Fruit fly (Drosophila melanogaster) whole organism, embryonic: ENCODE data around the gene Scgalpha.

Experiments used
- Awh ChIP-seq: fragments of 200-800 bp; sonication (Bioruptor generic); IDR thresholded peaks from 2 replicates; pipeline ENCODE4, ENCODE4 v1.3.6; 2022; ENCODE audit warnings: missing biosample characterization, missing genetic modification characterization
- CG10321 ChIP-seq: fragments of 200-800 bp; sonication (Bioruptor generic); IDR thresholded peaks from 2 replicates; pipeline ENCODE4 v1.3.6; 2022; ENCODE audit warnings: missing biosample characterization, missing genetic modification characterization
- CG10959 ChIP-seq: fragments of 200-800 bp; sonication (Bioruptor generic); IDR thresholded peaks from 2 replicates; pipeline ENCODE4 v1.3.6; 2022; ENCODE audit warnings: missing biosample characterization, missing genetic modification characterization
- CG10979 ChIP-seq: fragments of 200-800 bp; sonication (Bioruptor generic); optimal IDR thresholded peaks from 2 replicates; lab custom pipeline; 2018; ENCODE audit warnings: missing biosample characterization, mild to moderate bottlenecking, missing genetic modification characterization, moderate library complexity
- CG11398 ChIP-seq: fragments of 200-800 bp; sonication (Bioruptor generic); optimal IDR thresholded peaks from 2 replicates; lab custom pipeline; 2016; ENCODE audit warnings: missing biosample characterization, missing genetic modification characterization
- CG12236 ChIP-seq: fragments of 200-800 bp; sonication (Bioruptor generic); optimal IDR thresholded peaks from 2 replicates; lab custom pipeline; 2016; ENCODE audit warnings: missing biosample characterization, missing genetic modification characterization
- CG12659 ChIP-seq: fragments of 200-800 bp; sonication (Bioruptor generic); optimal IDR thresholded peaks from 3 replicates; lab custom pipeline; 2017; ENCODE audit warnings: mild to moderate bottlenecking, missing biosample characterization, missing genetic modification reagents, missing genetic modification characterization
- CG14667 ChIP-seq: fragments of 200-800 bp; sonication (Bioruptor generic); IDR thresholded peaks from 2 replicates; pipeline ENCODE4 v1.3.6; 2022; ENCODE audit warnings: missing biosample characterization, missing genetic modification characterization
- CG17186 ChIP-seq: fragments of 200-800 bp; sonication (Bioruptor generic); optimal IDR thresholded peaks from 3 replicates; lab custom pipeline; 2017; ENCODE audit warnings: missing biosample characterization, missing genetic modification reagents, missing genetic modification characterization
- CG17361 ChIP-seq: fragments of 200-800 bp; sonication (Bioruptor generic); IDR thresholded peaks from 3 replicates; pipeline ENCODE4 v1.3.6; 2022; ENCODE audit warnings: missing biosample characterization, missing genetic modification characterization
- CG30431 ChIP-seq: fragments of 200-800 bp; sonication (Bioruptor generic); optimal IDR thresholded peaks from 2 replicates; lab custom pipeline; 2017; ENCODE audit warnings: missing biosample characterization, missing genetic modification characterization
- CG3281 ChIP-seq: fragments of 200-800 bp; sonication (Bioruptor generic); optimal IDR thresholded peaks from 3 replicates; lab custom pipeline; 2017; ENCODE audit warnings: missing biosample characterization, mild to moderate bottlenecking, missing genetic modification characterization
- CG3847 ChIP-seq: fragments of 200-800 bp; sonication (Bioruptor generic); IDR thresholded peaks from 2 replicates; pipeline ENCODE4 v1.3.6; 2022; ENCODE audit warnings: missing biosample characterization, missing genetic modification characterization
- CG3995 ChIP-seq: fragments of 200-800 bp; sonication (Bioruptor generic); optimal IDR thresholded peaks from 3 replicates; lab custom pipeline; 2016; ENCODE audit warnings: missing biosample characterization, missing genetic modification characterization
- CG4820 ChIP-seq: fragments of 200-800 bp; sonication (Bioruptor generic); optimal IDR thresholded peaks from 3 replicates; lab custom pipeline; 2016; ENCODE audit warnings: missing biosample characterization, missing genetic modification characterization
- CG5953 ChIP-seq: fragments of 200-800 bp; sonication (Bioruptor generic); IDR thresholded peaks from 2 replicates; pipeline ENCODE4 v1.3.6; 2022; ENCODE audit warnings: missing biosample characterization, missing genetic modification characterization
- CG7271 ChIP-seq: fragments of 200-800 bp; sonication (Bioruptor generic); optimal IDR thresholded peaks from 2 replicates; lab custom pipeline; 2018; ENCODE audit warnings: missing biosample characterization, mild to moderate bottlenecking, missing genetic modification characterization, moderate library complexity
- CG8765 ChIP-seq: fragments of 200-800 bp; sonication (Bioruptor generic); IDR thresholded peaks from 2 replicates; pipeline ENCODE4 v1.3.6; 2022; ENCODE audit warnings: missing biosample characterization, missing genetic modification characterization
- CG9437 ChIP-seq: fragments of 200-800 bp; sonication (Bioruptor generic); optimal IDR thresholded peaks from 2 replicates; lab custom pipeline; 2018; ENCODE audit warnings: missing biosample characterization, mild to moderate bottlenecking, missing genetic modification characterization
- D19B ChIP-seq: fragments of 200-800 bp; sonication (Bioruptor generic); optimal IDR thresholded peaks from 2 replicates; lab custom pipeline; 2017; ENCODE audit warnings: missing biosample characterization, mild to moderate bottlenecking, missing genetic modification characterization
- Doc3 ChIP-seq: fragments of 200-800 bp; sonication (Bioruptor generic); IDR thresholded peaks from 3 replicates; pipeline ENCODE4 v1.3.6; 2022; ENCODE audit warnings: missing biosample characterization, missing genetic modification characterization; ENCODE audit not compliant: partially characterized antibody
- Fer2 ChIP-seq: fragments of 200-800 bp; sonication (Bioruptor generic); optimal IDR thresholded peaks from 2 replicates; lab custom pipeline; 2018; ENCODE audit warnings: missing biosample characterization, mild to moderate bottlenecking, missing genetic modification characterization, moderate library complexity
- Gsc ChIP-seq: fragments of 200-800 bp; sonication (Bioruptor generic); IDR thresholded peaks from 2 replicates; pipeline ENCODE4 v1.3.6; 2022; ENCODE audit warnings: missing biosample characterization, missing genetic modification characterization
- Gug ChIP-seq: fragments of 200-800 bp; sonication (Bioruptor generic); IDR thresholded peaks from 4 replicates; pipeline ENCODE4 v1.3.6; 2022; ENCODE audit warnings: missing biosample characterization, missing genetic modification characterization
- Hr39 ChIP-seq: fragments of >200 bp; optimal IDR thresholded peaks from 2 replicates; lab custom pipeline; 2017
- Lhr ChIP-seq: fragments of 200-800 bp; sonication (Bioruptor generic); optimal IDR thresholded peaks from 3 replicates; lab custom pipeline; 2017; ENCODE audit warnings: mild to moderate bottlenecking, missing biosample characterization, missing genetic modification reagents, missing genetic modification characterization
- Optix ChIP-seq: fragments of 200-800 bp; sonication (Bioruptor generic); IDR thresholded peaks from 3 replicates; pipeline ENCODE4 v1.3.6; 2022; ENCODE audit warnings: missing biosample characterization, missing genetic modification characterization
- Six4 ChIP-seq: fragments of 200-800 bp; sonication (Bioruptor generic); optimal IDR thresholded peaks from 2 replicates; lab custom pipeline; 2016; ENCODE audit warnings: missing biosample characterization, missing genetic modification characterization
- Spps ChIP-seq: fragments of 200-800 bp; sonication (Bioruptor generic); optimal IDR thresholded peaks from 2 replicates; lab custom pipeline; 2018; ENCODE audit warnings: missing biosample characterization, mild to moderate bottlenecking, missing genetic modification characterization
- abd-A ChIP-seq: fragments of 200-800 bp; sonication (Bioruptor generic); optimal IDR thresholded peaks from 3 replicates; lab custom pipeline; 2019; ENCODE audit warnings: missing biosample characterization, mild to moderate bottlenecking, missing genetic modification characterization, moderate library complexity
- amos ChIP-seq: fragments of 200-800 bp; sonication (Bioruptor generic); IDR thresholded peaks from 2 replicates; pipeline ENCODE4 v1.3.6; 2022; ENCODE audit warnings: missing biosample characterization, missing genetic modification characterization; ENCODE audit not compliant: partially characterized antibody
- az2 ChIP-seq: fragments of 200-800 bp; sonication (Bioruptor generic); optimal IDR thresholded peaks from 3 replicates; lab custom pipeline; 2016; ENCODE audit warnings: missing biosample characterization, missing genetic modification characterization
- bowl ChIP-seq: fragments of 200-800 bp; sonication (Bioruptor generic); IDR thresholded peaks from 2 replicates; pipeline ENCODE4 v1.3.6; 2022; ENCODE audit warnings: missing biosample characterization, missing genetic modification characterization
- corto ChIP-seq: fragments of 200-800 bp; sonication (Bioruptor generic); optimal IDR thresholded peaks from 2 replicates; lab custom pipeline; 2016; ENCODE audit warnings: missing biosample characterization, mild to moderate bottlenecking, missing genetic modification characterization, moderate library complexity
- esg ChIP-seq: fragments of 200-800 bp; sonication (Bioruptor generic); conservative IDR thresholded peaks from 2 replicates; pipeline ENCODE4 v1.3.6; 2022; ENCODE audit warnings: missing biosample characterization, missing genetic modification characterization
- grn ChIP-seq: fragments of 200-800 bp; sonication (Bioruptor generic); optimal IDR thresholded peaks from 3 replicates; lab custom pipeline; 2017; ENCODE audit warnings: missing biosample characterization, missing genetic modification characterization
- gro ChIP-seq: fragments of 200-800 bp; sonication (Bioruptor generic); optimal IDR thresholded peaks from 2 replicates; lab custom pipeline; 2016; ENCODE audit warnings: missing biosample characterization, missing genetic modification characterization
- hkb ChIP-seq, 2 experiments: fragments of 200-800 bp in 1 of 2; fragments of >200 bp in 1 of 2; sonication (Bioruptor generic) in 1 of 2; IDR thresholded peaks in 1 of 2; optimal IDR thresholded peaks in 1 of 2; 2 replicates each; pipeline versions ENCODE4 v1.3.6 to Lab custom; 2017 to 2022; ENCODE audit warnings: missing biosample characterization in 1 of 2, missing genetic modification characterization in 1 of 2
- insv ChIP-seq, 2 experiments: fragments of 200-800 bp; sonication (Bioruptor generic); optimal IDR thresholded peaks; 3 replicates each; lab custom pipeline; 2016 to 2018; ENCODE audit warnings: missing biosample characterization in 2 of 2, missing genetic modification characterization in 2 of 2
- klu ChIP-seq: fragments of 200-800 bp; sonication (Bioruptor generic); IDR thresholded peaks from 2 replicates; pipeline ENCODE4 v1.3.6; 2022; ENCODE audit warnings: missing biosample characterization, missing genetic modification characterization
- nerfin-2 ChIP-seq: fragments of 200-800 bp; sonication (Bioruptor generic); IDR thresholded peaks from 2 replicates; pipeline ENCODE4 v1.3.6; 2022; ENCODE audit warnings: missing biosample characterization, missing genetic modification characterization; ENCODE audit not compliant: partially characterized antibody
- prd ChIP-seq, 3 experiments: fragments of >200 bp in 2 of 3; fragments of 200-800 bp in 1 of 3; sonication (Bioruptor generic) in 1 of 3; optimal IDR thresholded peaks in 2 of 3; IDR thresholded peaks in 1 of 3; 2 replicates in 2 of 3; 3 replicates in 1 of 3; pipeline versions ENCODE4 v1.3.6 to Lab custom; 2017 to 2022; ENCODE audit warnings: missing biosample characterization in 1 of 3, missing genetic modification characterization in 1 of 3
- pzg ChIP-seq: fragments of 200-800 bp; sonication (Bioruptor generic); optimal IDR thresholded peaks from 3 replicates; lab custom pipeline; 2018; ENCODE audit warnings: missing biosample characterization, mild to moderate bottlenecking, missing genetic modification characterization, moderate library complexity
- salm ChIP-seq: fragments of 200-800 bp; sonication (Bioruptor generic); optimal IDR thresholded peaks from 2 replicates; lab custom pipeline; 2018; ENCODE audit warnings: missing biosample characterization, mild to moderate bottlenecking, missing genetic modification characterization
- sr ChIP-seq: fragments of 200-800 bp; sonication (Bioruptor generic); IDR thresholded peaks from 3 replicates; pipeline ENCODE4 v1.3.6; 2022; ENCODE audit warnings: missing biosample characterization, missing genetic modification characterization
- ssp ChIP-seq: fragments of 200-800 bp; sonication (Bioruptor generic); IDR thresholded peaks from 2 replicates; pipeline ENCODE4 v1.3.6; 2022; ENCODE audit warnings: missing biosample characterization, missing genetic modification characterization
- tap ChIP-seq: fragments of 200-800 bp; optimal IDR thresholded peaks from 3 replicates; lab custom pipeline; 2019; ENCODE audit warnings: missing biosample characterization, mild to moderate bottlenecking, missing genetic modification characterization, moderate library complexity
- vnd ChIP-seq: fragments of 200-800 bp; sonication (Bioruptor generic); IDR thresholded peaks from 3 replicates; pipeline ENCODE4 v1.3.6; 2022; ENCODE audit warnings: missing biosample characterization, missing genetic modification characterization; ENCODE audit not compliant: partially characterized antibody
- wdn ChIP-seq: fragments of 200-800 bp; sonication (Bioruptor generic); IDR thresholded peaks from 2 replicates; pipeline ENCODE4 v1.3.6; 2022; ENCODE audit warnings: missing biosample characterization, missing genetic modification characterization

The Scgalpha gene

dm6 chr2L:8292159-8292887 is 10.9 kb upstream of the Scgalpha start (continued):
- TF ChIP-seq CG10321 (GFP tag; lab: Robert Waterston, UW) = peak; percentile 73; the same call in 1 of the 2 replicates
- peak; percentile 89 for TF ChIP-seq CG9437 (GFP tag; lab: Kevin White, UChicago)
- peak; percentile 92 for TF ChIP-seq gro (GFP tag; lab: Kevin White, UChicago)
- peak; percentile 97 for TF ChIP-seq wdn (GFP tag; lab: Robert Waterston, UW)
- TF ChIP-seq Gug (GFP tag; lab: Robert Waterston, UW) = peak; percentile 91
- no peak for TF ChIP-seq prd (optimal IDR thresholded peaks at IDR 0.05; lab: Kevin White, UChicago)
- TF ChIP-seq prd (GFP tag; IDR thresholded peaks at IDR 0.05; lab: Robert Waterston, UW) = peak; percentile 97
- peak; percentile 95 for TF ChIP-seq CG17361 (GFP tag; lab: Robert Waterston, UW)
- peak; percentile 98 for TF ChIP-seq abd-A (tag; lab: Kevin White, UChicago)
- peak; percentile 17 for TF ChIP-seq pzg
- TF ChIP-seq klu (GFP tag; lab: Robert Waterston, UW) = peak; percentile 94
- TF ChIP-seq CG10959 (GFP tag; lab: Robert Waterston, UW) = peak; percentile 93
- peak; percentile 90 for TF ChIP-seq grn (GFP tag; lab: Kevin White, UChicago)
- TF ChIP-seq CG4820 = peak; percentile 93
- TF ChIP-seq D19B (GFP tag; lab: Kevin White, UChicago) = peak; percentile 83
- peak; percentile 79 for TF ChIP-seq CG17186 (GFP tag; lab: Kevin White, UChicago)
- TF ChIP-seq Hr39 (lab: Kevin White, UChicago) = no peak
- TF ChIP-seq CG7271 (tag; lab: Kevin White, UChicago) = peak; percentile 80
- peak; percentile 97 for TF ChIP-seq CG12659 (GFP tag; lab: Kevin White, UChicago)
- peak; percentile 73 for TF ChIP-seq CG3995 (GFP tag; lab: Kevin White, UChicago)
- peak; percentile 78; the same call in 2 of the 3 replicates for TF ChIP-seq sr (GFP tag; lab: Robert Waterston, UW)
- no peak for TF ChIP-seq amos (GFP tag; lab: Robert Waterston, UW)
- TF ChIP-seq ssp = peak; percentile 90
- TF ChIP-seq CG14667 (GFP tag; lab: Robert Waterston, UW) = peak; percentile 94
- TF ChIP-seq CG8765 (GFP tag; lab: Robert Waterston, UW) = peak; percentile 90
- peak; percentile 91 for TF ChIP-seq CG11398 (GFP tag; lab: Kevin White, UChicago)
- TF ChIP-seq tap (tag; lab: Kevin White, UChicago) = peak; percentile 97
- peak; percentile 94 for TF ChIP-seq CG5953 (GFP tag; lab: Robert Waterston, UW)
- TF ChIP-seq az2 (GFP tag; lab: Kevin White, UChicago) = peak; percentile 95
- TF ChIP-seq corto (GFP tag; lab: Kevin White, UChicago) = peak; percentile 27
- TF ChIP-seq bowl (GFP tag; lab: Robert Waterston, UW) = peak; percentile 93
- TF ChIP-seq hkb (optimal IDR thresholded peaks at IDR 0.05; lab: Kevin White, UChicago) = no peak
- TF ChIP-seq hkb (GFP tag; IDR thresholded peaks at IDR 0.05; lab: Robert Waterston, UW) = peak; percentile 98
- TF ChIP-seq Optix (GFP tag; lab: Robert Waterston, UW) = peak; percentile 87
- no peak for TF ChIP-seq vnd (GFP tag; lab: Robert Waterston, UW)
- no peak for TF ChIP-seq nerfin-2 (GFP tag; lab: Robert Waterston, UW)
- peak; percentile 94 for TF ChIP-seq Spps (tag; lab: Kevin White, UChicago)
- no peak for TF ChIP-seq Doc3 (GFP tag; lab: Robert Waterston, UW)
- peak; percentile 94 for TF ChIP-seq CG3281 (GFP tag; lab: Kevin White, UChicago)
- TF ChIP-seq Fer2 (tag; lab: Kevin White, UChicago) = peak; percentile 93
- TF ChIP-seq CG3847 (GFP tag; lab: Robert Waterston, UW) = peak; percentile 96
- TF ChIP-seq salm (tag; lab: Kevin White, UChicago) = peak; percentile 98
- TF ChIP-seq Awh = peak; percentile 98
- TF ChIP-seq CG12236 (GFP tag; lab: Kevin White, UChicago) = peak; percentile 90
- no peak; the same call in 1 of the 2 replicates for TF ChIP-seq Gsc
- TF ChIP-seq Lhr (GFP tag; lab: Kevin White, UChicago) = peak; percentile 89
- TF ChIP-seq insv (GFP tag; optimal IDR thresholded peaks at IDR 0.05; lab: Kevin White, UChicago) = peak; percentile 42 to 77
- peak; percentile 95 for TF ChIP-seq Six4 (GFP tag; lab: Kevin White, UChicago)
- TF ChIP-seq CG10979 = peak; percentile 97
- peak; percentile 85 for TF ChIP-seq CG30431 (GFP tag; lab: Kevin White, UChicago)
- peak; percentile 96 for TF ChIP-seq esg (GFP tag; lab: Robert Waterston, UW)
